Worm (Caenorhabditis elegans): ENCODE measurements around the gene C07E3.4.

C07E3.4 gene

DNA sequence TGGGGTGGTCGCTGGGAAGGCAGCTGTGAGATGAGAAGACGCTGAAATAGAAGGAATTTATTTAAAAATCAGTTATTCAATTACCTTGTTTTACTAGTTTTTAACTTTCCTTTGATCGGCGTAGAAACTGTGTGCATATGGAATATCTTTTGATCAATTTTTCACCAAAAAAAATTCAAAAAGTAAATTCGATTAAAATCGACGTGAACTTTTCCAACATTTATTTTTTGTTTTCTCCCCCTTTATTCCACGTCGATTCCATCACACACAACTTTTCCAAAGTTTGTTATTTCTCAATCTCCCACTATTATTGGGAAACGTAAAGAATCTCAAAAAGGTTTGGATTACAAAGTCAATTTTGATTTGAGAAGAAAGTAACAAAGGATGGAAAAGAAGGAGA is at the start of gene C07E3.4:
TSS of gene C07E3.4 (plus strand) at position 301 of the 400 bp plus-strand sequence.
- TF ChIP-seq tlf-1 (GFP tag; optimal IDR thresholded peaks at IDR 0.05), result no peak
- no peak for TF ChIP-seq B0035.1 (tag; optimal IDR thresholded peaks at IDR 0.05)
- TF ChIP-seq F49E8.2 (tag; optimal IDR thresholded peaks at IDR 0.05; ENCODE audit: insufficient read depth), result no peak
- TF ChIP-seq nhr-80 (tag; optimal IDR thresholded peaks at IDR 0.05), result no peak
- TF ChIP-seq athp-1 (tag; optimal IDR thresholded peaks at IDR 0.05), result no peak
- no peak for TF ChIP-seq attf-5 (GFP tag; optimal IDR thresholded peaks at IDR 0.05)
- TF ChIP-seq lir-1 (GFP tag; conservative IDR thresholded peaks at IDR 0.05), result no peak
- no peak for TF ChIP-seq sdz-38 (tag; optimal IDR thresholded peaks at IDR 0.05)
- no peak for TF ChIP-seq nfyb-1 (GFP tag; IDR thresholded peaks at IDR 0.05)
- TF ChIP-seq ets-4 (GFP tag; optimal IDR thresholded peaks at IDR 0.05), result no peak
- TF ChIP-seq T26A5.8 (tag; optimal IDR thresholded peaks at IDR 0.05), result no peak
- no peak for TF ChIP-seq Y95B8A.8 (GFP tag; IDR thresholded peaks at IDR 0.05)

DNA sequence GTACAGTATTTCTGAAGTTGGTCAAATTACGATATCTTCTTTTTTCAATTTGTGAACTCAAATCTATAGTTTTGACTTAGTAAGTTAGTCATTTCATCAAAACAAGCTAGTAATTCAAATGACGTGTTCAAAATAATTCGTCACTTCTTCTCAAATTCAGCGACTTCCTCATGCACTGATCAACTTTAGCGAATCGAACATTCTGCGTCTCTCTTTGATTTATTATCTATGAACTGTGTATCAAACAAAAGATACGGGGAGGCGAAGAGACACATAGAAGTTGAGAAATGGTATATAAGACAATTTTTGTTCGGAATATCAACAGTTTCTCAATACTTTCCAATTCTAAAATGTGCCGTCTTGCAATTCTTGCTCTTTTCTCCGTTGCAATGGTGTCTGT is 48.6 kb upstream of the C07E3.4 start, which contains the start of gene srlf-34:
TSS of gene srlf-34 (plus strand) at position 321 of the 400 bp plus-strand sequence.
- TF ChIP-seq F57A8.1 (GFP tag; optimal IDR thresholded peaks at IDR 0.05) (no peak), athp-1 (tag; optimal IDR thresholded peaks at IDR 0.05) (no peak), lsy-27 (tag; optimal IDR thresholded peaks at IDR 0.05; ENCODE audit: borderline replicate concordance, insufficient read depth) (no peak), snpc-3.4 (tag; optimal IDR thresholded peaks at IDR 0.05) (no peak), ekl-4 (GFP tag; IDR thresholded peaks at IDR 0.05) (no peak), snpc-4 (GFP tag; optimal IDR thresholded peaks at IDR 0.05) (no peak), snpc-4 (tag; optimal IDR thresholded peaks at IDR 0.05) (no peak), attf-5 (GFP tag; optimal IDR thresholded peaks at IDR 0.05) (no peak), K12H6.12 (tag; optimal IDR thresholded peaks at IDR 0.05) (no peak), nhr-90 (tag; optimal IDR thresholded peaks at IDR 0.05) (no peak), rpc-1 (optimal IDR thresholded peaks at IDR 0.05) (no peak), rpc-1 (tag; optimal IDR thresholded peaks at IDR 0.05) (no peak), F23B12.7 (tag; optimal IDR thresholded peaks at IDR 0.05; ENCODE audit: insufficient read depth) (no peak), ztf-6 (GFP tag; IDR thresholded peaks at IDR 0.05) (no peak), Y95B8A.8 (GFP tag; IDR thresholded peaks at IDR 0.05) (no peak), ceh-40 (GFP tag; IDR thresholded peaks at IDR 0.05) (no peak), lag-1 (GFP tag; IDR thresholded peaks at IDR 0.05) (no peak), madf-10 (tag; optimal IDR thresholded peaks at IDR 0.05) (no peak), F49E8.2 (tag; optimal IDR thresholded peaks at IDR 0.05; ENCODE audit: insufficient read depth) (no peak), egl-18 (GFP tag; IDR thresholded peaks at IDR 0.05) (no peak)

DNA sequence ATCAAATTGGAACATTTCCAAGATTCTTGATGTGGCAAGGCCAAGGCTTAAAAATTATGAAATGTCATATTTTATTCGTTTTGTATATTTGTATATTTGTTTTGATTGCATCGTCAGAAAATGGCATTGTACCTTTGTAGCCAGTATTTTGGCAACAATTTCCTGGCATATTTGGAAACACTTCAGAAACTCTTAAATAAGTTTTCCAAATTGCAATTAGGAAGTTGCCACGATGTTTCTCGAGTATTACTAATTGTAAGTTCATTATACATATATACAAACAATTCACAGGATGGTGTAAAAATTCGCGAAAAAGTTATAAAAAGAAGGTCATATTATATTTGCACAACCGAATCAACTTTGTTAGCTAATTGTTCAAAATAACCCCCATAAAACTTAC is 45.3 kb upstream of the C07E3.4 start, which contains the start of gene idpp-8:
TSS of gene idpp-8 (plus strand) at position 301 of the 400 bp plus-strand sequence.
- TF ChIP-seq mxl-1 (tag; optimal IDR thresholded peaks at IDR 0.05), result no peak
- TF ChIP-seq madf-3 (GFP tag; IDR thresholded peaks at IDR 0.05), result no peak
- no peak for TF ChIP-seq akir-1 (GFP tag; optimal IDR thresholded peaks at IDR 0.05)
- no peak for TF ChIP-seq ztf-22 (GFP tag; optimal IDR thresholded peaks at IDR 0.05)
- no peak for TF ChIP-seq lsl-1 (GFP tag; optimal IDR thresholded peaks at IDR 0.05)
- TF ChIP-seq unc-62 (GFP tag; optimal IDR thresholded peaks at IDR 0.05), result no peak
- TF ChIP-seq F57C9.4 (tag; optimal IDR thresholded peaks at IDR 0.05), result no peak
- no peak for TF ChIP-seq ztf-6 (GFP tag; IDR thresholded peaks at IDR 0.05)
- TF ChIP-seq ztf-28 (GFP tag; IDR thresholded peaks at IDR 0.05), result no peak
- TF ChIP-seq lin-35 (GFP tag; optimal IDR thresholded peaks at IDR 0.05), result no peak
- TF ChIP-seq F33H1.4 (GFP tag; IDR thresholded peaks at IDR 0.05), result no peak
- no peak for TF ChIP-seq F39B2.1 (GFP tag; IDR thresholded peaks at IDR 0.05)
- TF ChIP-seq F49E8.2 (tag; optimal IDR thresholded peaks at IDR 0.05; ENCODE audit: insufficient read depth), result no peak

Data from whole organism, young adult.